Worm (Caenorhabditis elegans) whole organism, late embryonic: ENCODE measurements around the gene srj-19.
"Not testable (repeated sequence)": the region's sequence is repeated elsewhere in the genome, so short reads cannot be mapped to it uniquely, and the experiment has no call there.

Source experiments
- C38D4.7 ChIP-seq: fragments of 200-800 bp; sonication (Bioruptor generic); optimal IDR thresholded peaks from 2 replicates; lab custom pipeline; 2018; ENCODE audit warnings: mild to moderate bottlenecking, missing genetic modification characterization, moderate library complexity, missing compliant biosample characterization
- K02D7.2 ChIP-seq: sonication (generic microtip); optimal IDR thresholded peaks from 2 replicates; lab custom pipeline; 2017; ENCODE audit warnings: mild to moderate bottlenecking, missing genetic modification characterization, missing compliant biosample characterization
- K09A11.1 ChIP-seq: sonication (generic microtip); optimal IDR thresholded peaks from 2 replicates; lab custom pipeline; 2017; ENCODE audit warnings: antibody characterized with exemption, mild to moderate bottlenecking, missing genetic modification characterization, missing compliant biosample characterization; ENCODE audit not compliant: insufficient read depth
- T23F11.4 ChIP-seq: fragments of 200-800 bp; sonication (Bioruptor generic); optimal IDR thresholded peaks from 2 replicates; lab custom pipeline; 2018; ENCODE audit warnings: mild to moderate bottlenecking, missing genetic modification characterization, missing compliant biosample characterization
- ceh-19 ChIP-seq: fragments of 200-800 bp; sonication (Bioruptor generic); optimal IDR thresholded peaks from 2 replicates; lab custom pipeline; 2018; ENCODE audit warnings: mild to moderate bottlenecking, missing genetic modification characterization, missing compliant biosample characterization
- ceh-24 ChIP-seq: sonication (generic microtip); optimal IDR thresholded peaks from 2 replicates; lab custom pipeline; 2016; ENCODE audit warnings: mild to moderate bottlenecking, missing genetic modification characterization, missing compliant biosample characterization
- ceh-30 ChIP-seq: fragments of 150-350 bp; optimal IDR thresholded peaks from 2 replicates; lab custom pipeline; 2014; ENCODE audit warnings: missing biosample characterization, missing genetic modification characterization
- ceh-34 ChIP-seq: sonication (generic microtip); optimal IDR thresholded peaks from 2 replicates; lab custom pipeline; 2016; ENCODE audit warnings: mild to moderate bottlenecking, missing genetic modification characterization, missing compliant biosample characterization
- ceh-45 ChIP-seq: fragments of 200-800 bp; sonication (Bioruptor generic); IDR thresholded peaks from 2 replicates; pipeline ENCODE4 v1.3.6; 2022; ENCODE audit warnings: missing genetic modification reagents, missing genetic modification characterization, missing compliant biosample characterization
- ceh-48 ChIP-seq: sonication (generic microtip); optimal IDR thresholded peaks from 2 replicates; lab custom pipeline; 2016; ENCODE audit warnings: missing genetic modification characterization, inconsistent platforms, missing compliant biosample characterization
- ceh-9 ChIP-seq: sonication (generic microtip); optimal IDR thresholded peaks from 2 replicates; lab custom pipeline; 2016; ENCODE audit warnings: mild to moderate bottlenecking, missing genetic modification characterization, inconsistent platforms, missing compliant biosample characterization
- dmd-4 ChIP-seq: sonication (generic microtip); optimal IDR thresholded peaks from 2 replicates; lab custom pipeline; 2016; ENCODE audit warnings: borderline replicate concordance, missing genetic modification characterization, missing compliant biosample characterization
- dve-1 ChIP-seq: sonication (generic microtip); optimal IDR thresholded peaks from 2 replicates; lab custom pipeline; 2017; ENCODE audit warnings: antibody characterized with exemption, mild to moderate bottlenecking, missing genetic modification characterization, missing compliant biosample characterization
- elt-2 ChIP-seq: sonication (generic microtip); optimal IDR thresholded peaks from 2 replicates; lab custom pipeline; 2016; ENCODE audit warnings: missing genetic modification reagents, missing genetic modification characterization, missing compliant biosample characterization
- ets-4 ChIP-seq: sonication (generic microtip); optimal IDR thresholded peaks from 2 replicates; lab custom pipeline; 2016; ENCODE audit warnings: missing genetic modification characterization, missing compliant biosample characterization
- fkh-10 ChIP-seq: fragments of 150-350 bp; optimal IDR thresholded peaks from 2 replicates; lab custom pipeline; 2014; ENCODE audit warnings: missing biosample characterization, missing genetic modification reagents, missing genetic modification characterization
- fkh-6 ChIP-seq: sonication (generic microtip); optimal IDR thresholded peaks from 2 replicates; lab custom pipeline; 2016; ENCODE audit warnings: missing genetic modification characterization, missing compliant biosample characterization
- gmeb-2 ChIP-seq: sonication (generic microtip); optimal IDR thresholded peaks from 2 replicates; lab custom pipeline; 2016; ENCODE audit warnings: missing genetic modification characterization, inconsistent platforms, missing compliant biosample characterization
- hlh-15 ChIP-seq: sonication (generic microtip); optimal IDR thresholded peaks from 2 replicates; lab custom pipeline; 2016; ENCODE audit warnings: missing genetic modification characterization, missing compliant biosample characterization
- hlh-30 ChIP-seq: sonication (generic microtip); optimal IDR thresholded peaks from 2 replicates; lab custom pipeline; 2017; ENCODE audit warnings: antibody characterized with exemption, missing genetic modification characterization, missing compliant biosample characterization; ENCODE audit not compliant: insufficient read depth
- hlh-6 ChIP-seq: sonication (generic microtip); optimal IDR thresholded peaks from 2 replicates; lab custom pipeline; 2016; ENCODE audit warnings: missing genotype, missing genetic modification characterization, missing compliant biosample characterization
- mec-3 ChIP-seq: sonication (generic microtip); optimal IDR thresholded peaks from 2 replicates; lab custom pipeline; 2016; ENCODE audit warnings: borderline replicate concordance, missing genetic modification characterization, missing compliant biosample characterization
- nfya-1 ChIP-seq: sonication (generic microtip); optimal IDR thresholded peaks from 2 replicates; lab custom pipeline; 2017; ENCODE audit warnings: missing genetic modification characterization, mild to moderate bottlenecking, missing compliant biosample characterization, antibody characterized with exemption, moderate library complexity
- nhr-232 ChIP-seq: sonication (generic microtip); optimal IDR thresholded peaks from 2 replicates; lab custom pipeline; 2016; ENCODE audit warnings: missing genetic modification characterization, missing compliant biosample characterization
- npax-4 ChIP-seq: sonication (generic microtip); optimal IDR thresholded peaks from 2 replicates; lab custom pipeline; 2016; ENCODE audit warnings: missing genetic modification characterization, missing compliant biosample characterization
- odd-2 ChIP-seq: sonication (generic microtip); optimal IDR thresholded peaks from 2 replicates; lab custom pipeline; 2017; ENCODE audit warnings: antibody characterized with exemption, mild to moderate bottlenecking, missing genetic modification characterization, missing compliant biosample characterization
- pag-3 ChIP-seq: sonication (generic microtip); optimal IDR thresholded peaks from 2 replicates; lab custom pipeline; 2016; ENCODE audit warnings: missing compliant biosample characterization, missing genetic modification characterization, borderline replicate concordance
- pax-1 ChIP-seq: fragments of 150-350 bp; optimal IDR thresholded peaks from 2 replicates; lab custom pipeline; 2014; ENCODE audit warnings: missing biosample characterization, missing genetic modification characterization
- pha-2 ChIP-seq: sonication (generic microtip); optimal IDR thresholded peaks from 2 replicates; lab custom pipeline; 2017; ENCODE audit warnings: mild to moderate bottlenecking, missing genetic modification characterization, missing compliant biosample characterization
- pha-4 ChIP-seq: fragments of 150-350 bp; optimal IDR thresholded peaks from 2 replicates; lab custom pipeline; 2018; ENCODE audit warnings: missing biosample characterization, missing genetic modification reagents, missing genetic modification characterization
- ref-2 ChIP-seq: sonication (generic microtip); optimal IDR thresholded peaks from 2 replicates; lab custom pipeline; 2016; ENCODE audit warnings: missing genetic modification characterization, missing compliant biosample characterization
- rnt-1 ChIP-seq: sonication (generic microtip); optimal IDR thresholded peaks from 2 replicates; lab custom pipeline; 2016; ENCODE audit warnings: missing genetic modification characterization, missing compliant biosample characterization
- sdc-2 ChIP-seq: sonication (generic microtip); optimal IDR thresholded peaks from 2 replicates; lab custom pipeline; 2016; ENCODE audit warnings: missing genotype, missing genetic modification characterization, missing compliant biosample characterization
- syd-9 ChIP-seq: sonication (generic microtip); optimal IDR thresholded peaks from 2 replicates; lab custom pipeline; 2016; ENCODE audit warnings: mild to moderate bottlenecking, missing genetic modification characterization, moderate library complexity, missing compliant biosample characterization
- ttx-3 ChIP-seq: sonication (generic microtip); optimal IDR thresholded peaks from 2 replicates; lab custom pipeline; 2016; ENCODE audit warnings: missing genetic modification reagents, missing genetic modification characterization, missing compliant biosample characterization
- unc-3 ChIP-seq, 2 experiments: fragments of 200-800 bp in 1 of 2; sonication (Bioruptor generic) in 1 of 2; sonication (generic microtip) in 1 of 2; conservative IDR thresholded peaks in 1 of 2; optimal IDR thresholded peaks in 1 of 2; 2 replicates each; pipeline versions ENCODE4 v1.3.6 to Lab custom; 2016 to 2022; ENCODE audit warnings: missing compliant biosample characterization in 2 of 2, missing genetic modification characterization in 2 of 2, missing genetic modification reagents in 1 of 2
- zip-5 ChIP-seq: sonication (generic microtip); optimal IDR thresholded peaks from 2 replicates; lab custom pipeline; 2016; ENCODE audit warnings: missing genetic modification characterization, missing compliant biosample characterization
- ztf-16 ChIP-seq: sonication (generic microtip); optimal IDR thresholded peaks from 2 replicates; lab custom pipeline; 2017; ENCODE audit warnings: missing genetic modification characterization, missing compliant biosample characterization

srj-19 gene

DNA sequence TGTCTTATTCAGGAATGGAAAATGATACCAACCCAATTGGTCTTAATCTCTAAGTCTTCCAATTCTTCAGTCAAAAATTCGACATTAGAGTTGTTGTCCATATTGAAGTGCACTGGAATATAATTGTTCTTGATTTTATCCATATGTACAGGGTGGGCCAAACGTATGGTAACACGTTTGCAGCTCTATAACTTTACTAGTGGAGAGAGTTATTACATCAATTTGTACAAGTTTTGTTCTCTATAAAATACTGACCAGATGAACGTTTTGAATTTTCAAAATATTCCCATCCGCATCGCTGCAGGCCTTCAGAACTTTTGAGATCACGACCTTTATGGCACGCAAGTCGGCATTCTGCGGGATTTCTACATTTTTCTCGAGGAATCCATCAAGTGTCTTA lies 28.3 kb upstream of the srj-19 start, which contains the start of gene F53E10.5:
F53E10.5 (minus strand) TSS at position 101 of the 400 bp plus-strand sequence.
- not testable (repeated sequence) for TF ChIP-seq ceh-30; rnt-1 (tag; lab: Kevin White, UChicago); hlh-30 (tag; lab: Kevin White, UChicago)

DNA sequence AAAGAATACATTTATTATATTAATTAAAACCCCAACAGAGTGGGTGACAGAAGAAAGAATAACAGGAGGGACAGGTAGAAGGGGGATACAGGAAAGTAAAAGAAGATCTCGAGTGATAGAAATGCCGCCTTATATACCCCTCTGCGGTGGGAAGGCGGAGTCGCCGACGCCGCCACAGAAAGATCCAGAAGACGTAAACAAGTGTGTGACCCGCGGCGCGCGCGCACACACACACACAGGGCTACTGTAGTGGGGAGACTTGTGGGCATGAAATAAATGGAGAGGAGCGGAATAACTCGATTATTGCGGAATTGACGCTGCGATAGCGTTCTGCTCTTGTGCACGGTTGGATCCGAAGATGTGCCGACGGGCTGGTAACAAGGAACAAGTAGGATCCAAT lies 25.2 kb upstream of the srj-19 start:
- TF ChIP-seq ref-2 (tag; lab: Kevin White, UChicago) (peak; percentile 16), K02D7.2 (tag; lab: Kevin White, UChicago) (no peak)
- TF ChIP-seq, all 69 proteins: peak for 1

DNA sequence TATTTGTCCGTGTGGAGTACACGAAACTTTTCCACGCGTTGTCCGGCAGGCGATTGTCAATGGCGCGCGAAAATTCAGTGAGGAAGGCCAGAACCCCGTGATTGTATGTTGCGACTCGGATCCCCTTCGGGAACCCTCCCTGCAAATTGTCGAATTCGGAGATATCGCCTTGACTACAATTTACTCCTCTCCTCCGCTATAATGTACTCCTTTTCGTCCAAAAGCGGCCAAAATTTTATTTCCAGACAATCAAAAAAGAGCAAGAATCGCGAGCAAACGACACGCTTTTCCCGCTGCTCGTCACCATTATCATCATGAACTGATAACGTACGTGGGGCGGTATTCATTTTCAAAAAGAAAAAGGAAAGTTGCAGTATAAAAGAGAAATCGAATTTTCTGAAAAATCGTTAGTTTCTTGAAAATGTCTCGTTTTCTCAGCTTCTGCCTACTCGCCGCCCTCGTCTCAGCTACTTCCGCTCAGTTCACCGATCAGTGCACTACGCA lies 21.7 kb upstream of the srj-19 start, which contains the start of gene irg-3:
irg-3 (plus strand) TSS at position 419 of the 504 bp plus-strand sequence.
- TF ChIP-seq gmeb-2 (tag; lab: Kevin White, UChicago), result no peak
- no peak for TF ChIP-seq nfya-1 (tag; lab: Kevin White, UChicago)
- no peak for TF ChIP-seq ets-4
- TF ChIP-seq syd-9 (tag; lab: Kevin White, UChicago), result no peak
- TF ChIP-seq unc-3 (GFP tag; conservative IDR thresholded peaks at IDR 0.05; lab: Robert Waterston, UW), result no peak
- TF ChIP-seq unc-3 (tag; optimal IDR thresholded peaks at IDR 0.05; lab: Kevin White, UChicago), result no peak
- TF ChIP-seq pag-3 (tag; lab: Kevin White, UChicago), result no peak
- TF ChIP-seq ceh-45 (GFP tag; lab: Robert Waterston, UW), result no peak
- TF ChIP-seq hlh-30 (tag; lab: Kevin White, UChicago), result no peak
- no peak for TF ChIP-seq ztf-16 (tag; lab: Kevin White, UChicago)
- TF ChIP-seq nhr-232 (tag; lab: Kevin White, UChicago), result no peak
- TF ChIP-seq elt-2 (tag; lab: Kevin White, UChicago), result no peak
- TF ChIP-seq pha-2, result no peak
- no peak for TF ChIP-seq T23F11.4 (GFP tag; lab: Kevin White, UChicago)
- TF ChIP-seq zip-5 (tag; lab: Kevin White, UChicago), result no peak
- TF ChIP-seq dmd-4, result no peak
- no peak for TF ChIP-seq hlh-6 (tag; lab: Kevin White, UChicago)
- TF ChIP-seq fkh-10 (GFP tag; lab: Kevin White, UChicago), result no peak

DNA sequence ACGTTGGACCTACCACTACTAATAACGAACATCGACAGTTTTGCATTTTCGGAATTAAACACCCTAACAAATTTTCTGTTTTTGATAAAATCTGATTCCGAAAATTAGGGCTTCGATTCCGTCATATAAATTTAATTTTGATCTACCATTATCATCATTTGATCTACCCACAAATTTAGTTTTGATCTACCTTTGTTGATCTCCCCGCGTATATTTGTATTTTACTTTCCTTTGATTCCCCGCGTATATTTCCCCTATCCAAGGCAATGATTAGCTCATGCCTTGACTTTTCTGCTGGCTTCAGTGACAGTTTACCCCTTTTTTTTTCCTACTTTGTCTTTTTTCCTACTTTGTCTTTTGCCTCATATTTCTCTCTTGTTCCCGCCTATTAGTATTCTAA lies 19.3 kb upstream of the srj-19 start:
- TF ChIP-seq ttx-3 (tag; lab: Kevin White, UChicago) (no peak), dve-1 (tag; lab: Kevin White, UChicago) (no peak), ceh-45 (GFP tag; lab: Robert Waterston, UW) (no peak), K02D7.2 (tag; lab: Kevin White, UChicago) (no peak), ceh-9 (tag; lab: Kevin White, UChicago) (no peak), syd-9 (tag; lab: Kevin White, UChicago) (no peak), mec-3 (tag; lab: Kevin White, UChicago) (no peak), ceh-34 (tag; lab: Kevin White, UChicago) (no peak), pha-2 (no peak)

DNA sequence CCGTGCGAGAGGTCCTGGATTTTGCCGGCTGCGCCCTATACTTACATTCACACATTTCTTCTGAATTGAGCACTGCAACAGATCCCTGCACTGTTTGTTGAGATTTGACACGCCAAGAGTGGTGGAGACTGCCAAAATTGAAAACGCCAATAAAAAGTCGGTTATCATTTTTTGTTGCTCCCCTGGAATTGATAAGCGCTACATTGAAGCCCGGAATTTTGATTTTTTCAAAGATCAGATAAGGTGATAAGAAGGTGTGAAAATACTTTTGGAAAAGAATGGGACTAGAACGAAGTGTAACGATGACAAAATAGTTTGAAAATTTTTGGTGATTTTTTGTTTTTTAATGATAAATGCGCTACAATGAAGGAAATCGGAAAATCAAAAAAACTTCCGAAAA lies 15.2 kb upstream of the srj-19 start, which contains the start of gene C29G2.6:
C29G2.6 (minus strand) TSS at position 182 of the 400 bp plus-strand sequence.
- TF ChIP-seq ceh-24 (tag; lab: Kevin White, UChicago) (no peak), odd-2 (tag; lab: Kevin White, UChicago) (no peak), ceh-19 (GFP tag; lab: Kevin White, UChicago) (no peak), ceh-48 (tag; lab: Kevin White, UChicago) (no peak), npax-4 (tag; lab: Kevin White, UChicago) (no peak), fkh-6 (no peak), pha-2 (no peak), ceh-9 (tag; lab: Kevin White, UChicago) (no peak), nhr-232 (tag; lab: Kevin White, UChicago) (no peak), K09A11.1 (tag; lab: Kevin White, UChicago) (no peak), sdc-2 (tag; lab: Kevin White, UChicago) (no peak), pax-1 (tag; lab: Kevin White, UChicago) (no peak), ref-2 (tag; lab: Kevin White, UChicago) (no peak), unc-3 (GFP tag; conservative IDR thresholded peaks at IDR 0.05; lab: Robert Waterston, UW) (no peak), unc-3 (tag; optimal IDR thresholded peaks at IDR 0.05; lab: Kevin White, UChicago) (no peak), pha-4 (tag; lab: Kevin White, UChicago) (no peak), ets-4 (no peak), C38D4.7 (GFP tag; lab: Kevin White, UChicago) (no peak), hlh-15 (tag; lab: Kevin White, UChicago) (no peak), dmd-4 (no peak)
